Fruit fly (Drosophila melanogaster): Measurements from ENCODE around the gene Ttc1.
A peak's percentile ranks its signal among the peaks of the same experiment; 100 is the strongest.

Gene Ttc1

DNA sequence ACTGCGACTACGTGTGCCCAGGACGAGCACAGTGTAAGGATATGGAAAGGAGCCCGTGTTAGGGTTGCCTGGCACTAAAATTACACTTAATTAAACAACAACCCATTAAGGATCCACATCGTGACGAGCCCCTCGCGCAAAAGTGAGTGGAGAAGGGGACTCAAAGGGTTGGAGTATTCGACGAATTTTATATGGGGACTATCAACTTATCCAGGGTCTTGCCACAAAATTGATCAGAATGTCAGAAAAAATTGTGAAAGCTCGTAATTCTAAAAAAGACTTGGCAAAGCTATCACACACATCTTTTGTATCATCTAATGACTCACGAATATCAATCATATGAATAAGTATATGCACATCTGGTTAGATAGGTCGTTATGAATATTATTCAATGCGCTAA, 12.4 kb downstream of the Ttc1 start, which contains the start of gene CG31279:
CG31279 (plus strand) TSS at position 301 of the 400 bp plus-strand sequence.
- TF ChIP-seq CG8319 (GFP tag; optimal IDR thresholded peaks at IDR 0.05) (no peak), cyc (GFP tag; optimal IDR thresholded peaks at IDR 0.05) (no peak), Ets21C (GFP tag; optimal IDR thresholded peaks at IDR 0.05) (no peak), CG31627 (GFP tag; optimal IDR thresholded peaks at IDR 0.05) (no peak), CG3032 (tag; optimal IDR thresholded peaks at IDR 0.05) (no peak), dac (GFP tag; optimal IDR thresholded peaks at IDR 0.05) (no peak), CG6163 (GFP tag; IDR thresholded peaks at IDR 0.05) (no peak), Hr38 (GFP tag; optimal IDR thresholded peaks at IDR 0.05) (no peak), vri (GFP tag; optimal IDR thresholded peaks at IDR 0.05) (no peak), CG34406 (GFP tag; optimal IDR thresholded peaks at IDR 0.05) (no peak), CG11294 (GFP tag; IDR thresholded peaks at IDR 0.05) (no peak), spab (GFP tag; optimal IDR thresholded peaks at IDR 0.05) (no peak), achi (GFP tag; optimal IDR thresholded peaks at IDR 0.05) (no peak), CG8119 (GFP tag; IDR thresholded peaks at IDR 0.05) (no peak), salr (GFP tag; optimal IDR thresholded peaks at IDR 0.05) (no peak), Sox102F (GFP tag; optimal IDR thresholded peaks at IDR 0.05) (no peak)

DNA sequence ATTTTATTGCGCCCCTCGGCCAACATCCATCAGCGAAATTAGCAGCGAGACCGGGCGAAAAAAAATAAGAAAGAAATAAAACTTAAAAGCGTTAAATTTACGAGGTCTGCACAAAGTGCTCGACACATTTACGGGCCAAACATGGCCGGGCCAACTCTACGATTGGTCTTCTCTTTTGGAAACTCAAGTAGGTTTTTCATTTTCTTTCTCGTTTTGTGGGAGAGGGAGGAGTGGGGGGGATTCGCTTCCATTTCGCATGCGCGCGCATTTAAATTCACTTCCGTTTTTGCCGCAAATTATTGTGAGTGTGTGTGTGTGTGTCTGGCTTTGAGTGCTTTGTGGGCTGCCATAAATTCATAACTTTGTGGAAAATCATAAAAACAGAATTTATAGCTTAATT, 15.3 kb downstream of the Ttc1 start:
- TF ChIP-seq svp (GFP tag) (no peak), ss (GFP tag; optimal IDR thresholded peaks at IDR 0.05) (no peak), CG32006 (GFP tag; optimal IDR thresholded peaks at IDR 0.05) (no peak), Hr39 (GFP tag; optimal IDR thresholded peaks at IDR 0.05) (no peak), OdsH (GFP tag; optimal IDR thresholded peaks at IDR 0.05) (no peak), CG8319 (GFP tag; optimal IDR thresholded peaks at IDR 0.05) (no peak)

DNA sequence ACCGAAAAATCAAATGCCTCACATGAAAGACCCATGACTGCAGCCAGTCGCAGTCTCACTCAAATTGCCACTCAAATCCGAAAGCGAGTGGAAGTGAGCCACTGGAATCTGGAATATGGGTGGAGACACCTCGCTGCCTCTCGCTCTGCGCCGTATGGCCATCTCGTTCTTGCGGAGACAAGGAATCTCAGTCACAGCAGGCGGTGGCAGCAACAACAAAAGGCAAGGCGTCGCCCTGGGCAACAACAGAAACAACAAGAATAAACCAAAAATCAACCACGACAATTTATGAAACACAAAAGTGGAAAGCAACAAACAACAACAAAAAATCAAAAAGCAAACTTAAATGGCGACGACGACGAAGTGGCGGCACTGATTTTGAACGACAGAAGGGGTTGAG, 19.5 kb downstream of the Ttc1 start:
- TF ChIP-seq ss (GFP tag; optimal IDR thresholded peaks at IDR 0.05) (peak; percentile 75 to 82), CG6163 (GFP tag; IDR thresholded peaks at IDR 0.05) (peak; percentile 64; the same call in 2 of the 3 replicates), eg (GFP tag; IDR thresholded peaks at IDR 0.05) (0 out of 3 replicates have a peak, but pooled peaks have one; percentile 34), CG7368 (GFP tag; optimal IDR thresholded peaks at IDR 0.05) (peak; percentile 5), CG6854 (GFP tag; optimal IDR thresholded peaks at IDR 0.05) (peak; percentile 24), CG6276 (GFP tag; optimal IDR thresholded peaks at IDR 0.05) (no peak), Smox (GFP tag; optimal IDR thresholded peaks at IDR 0.05) (no peak), Hr4 (GFP tag; optimal IDR thresholded peaks at IDR 0.05) (no peak), CG3032 (tag; optimal IDR thresholded peaks at IDR 0.05) (peak; percentile 18), dsx (GFP tag; optimal IDR thresholded peaks at IDR 0.05; ENCODE audit: poor library complexity, severe bottlenecking) (no peak), achi (GFP tag; optimal IDR thresholded peaks at IDR 0.05) (peak; percentile 6), cyc (GFP tag; optimal IDR thresholded peaks at IDR 0.05) (no peak), Eip93F (GFP tag; optimal IDR thresholded peaks at IDR 0.05) (no peak), acj6 (GFP tag; optimal IDR thresholded peaks at IDR 0.05) (no peak), OdsH (GFP tag; optimal IDR thresholded peaks at IDR 0.05) (no peak), svp (GFP tag) (no peak), Sox102F (GFP tag; optimal IDR thresholded peaks at IDR 0.05) (no peak), CG10669 (GFP tag; optimal IDR thresholded peaks at IDR 0.05) (peak; percentile 21), CG1621 (tag; optimal IDR thresholded peaks at IDR 0.05) (peak; percentile 19), fd85E (GFP tag; optimal IDR thresholded peaks at IDR 0.05) (no peak), CG11762 (GFP tag; optimal IDR thresholded peaks at IDR 0.05; ENCODE audit: insufficient read depth) (no peak), net (GFP tag; optimal IDR thresholded peaks at IDR 0.05) (no peak), Gug (GFP tag; IDR thresholded peaks at IDR 0.05) (no peak), CG8119 (GFP tag; IDR thresholded peaks at IDR 0.05) (no peak), CG6808 (GFP tag; optimal IDR thresholded peaks at IDR 0.05) (peak; percentile 39)

DNA sequence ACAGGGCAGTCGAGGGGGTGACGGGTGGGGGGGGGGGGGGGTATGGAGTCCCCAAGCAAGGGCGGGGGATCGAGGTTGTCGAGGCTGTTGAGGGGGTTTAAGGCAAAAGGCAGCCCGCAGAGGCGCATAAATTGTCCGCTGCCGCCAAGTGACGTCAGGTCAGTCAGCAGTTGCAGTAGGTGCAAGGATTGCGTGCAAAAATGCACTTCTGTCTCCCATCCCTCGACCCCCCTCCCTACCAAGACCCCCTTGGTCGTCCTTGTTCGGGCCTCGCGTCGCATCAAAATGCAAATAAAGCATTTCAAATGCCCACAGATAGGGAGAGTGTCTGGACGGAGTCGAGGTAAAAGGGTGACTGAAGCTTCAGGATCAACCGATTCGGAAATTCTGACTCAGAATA, 26.3 kb downstream of the Ttc1 start:
- TF ChIP-seq ss (GFP tag; optimal IDR thresholded peaks at IDR 0.05) = peak; percentile 10 to 100
- TF ChIP-seq svp (GFP tag) = no peak
